Worm (Caenorhabditis elegans) whole organism, L4 larva: ENCODE results near the gene srz-71.

ENCODE experiments used
- D1046.2 ChIP-seq: fragments of 200-800 bp; sonication (Bioruptor generic); IDR thresholded peaks from 2 replicates; pipeline ENCODE4 v1.3.6; 2022; ENCODE audit warnings: missing genetic modification characterization, missing compliant biosample characterization
- F37D6.2 ChIP-seq: sonication (generic microtip); optimal IDR thresholded peaks from 2 replicates; lab custom pipeline; 2016; ENCODE audit warnings: mild to moderate bottlenecking, missing genetic modification characterization, missing compliant biosample characterization
- Y48G9A.11 ChIP-seq: fragments of 200-800 bp; sonication (Bioruptor generic); IDR thresholded peaks from 2 replicates; pipeline ENCODE4 v1.3.6; 2022; ENCODE audit warnings: missing genetic modification reagents, missing genetic modification characterization, missing compliant biosample characterization
- Y75B8A.6 ChIP-seq: fragments of 200-800 bp; sonication (Bioruptor generic); IDR thresholded peaks from 2 replicates; pipeline ENCODE4 v1.3.6; 2022; ENCODE audit warnings: missing genetic modification reagents, missing genetic modification characterization, missing compliant biosample characterization
- arid-1 ChIP-seq: fragments of 200-800 bp; sonication (Bioruptor generic); conservative IDR thresholded peaks from 2 replicates; pipeline ENCODE4 v1.3.6; 2022; ENCODE audit warnings: missing genetic modification reagents, missing genetic modification characterization, missing compliant biosample characterization
- ceh-32 ChIP-seq: sonication (generic microtip); optimal IDR thresholded peaks from 2 replicates; lab custom pipeline; 2016; ENCODE audit warnings: mild to moderate bottlenecking, missing genetic modification characterization, missing compliant biosample characterization; ENCODE audit not compliant: poor library complexity
- ceh-62 ChIP-seq: sonication (generic microtip); optimal IDR thresholded peaks from 2 replicates; lab custom pipeline; 2017; ENCODE audit warnings: missing biosample characterization, missing genetic modification characterization
- ceh-82 ChIP-seq: sonication (generic microtip); optimal IDR thresholded peaks from 2 replicates; lab custom pipeline; 2017; ENCODE audit warnings: missing biosample characterization, missing genetic modification characterization
- ctbp-1 ChIP-seq: fragments of 200-800 bp; sonication (Bioruptor generic); IDR thresholded peaks from 2 replicates; pipeline ENCODE4 v1.3.6; 2022; ENCODE audit warnings: missing genetic modification reagents, missing genetic modification characterization, missing compliant biosample characterization
- daf-16 ChIP-seq, 3 experiments: sonication (generic microtip); optimal IDR thresholded peaks; 2 replicates each; lab custom pipeline; 2016 to 2017; ENCODE audit warnings: missing genetic modification characterization in 3 of 3, missing genetic modification reagents in 3 of 3, mild to moderate bottlenecking in 2 of 3, missing compliant biosample characterization in 2 of 3, missing biosample characterization in 1 of 3, moderate library complexity in 1 of 3
- daf-8 ChIP-seq: fragments of 200-800 bp; sonication (Bioruptor generic); IDR thresholded peaks from 2 replicates; pipeline ENCODE4 v1.3.6; 2022; ENCODE audit warnings: missing genetic modification characterization, missing compliant biosample characterization
- dmd-6 ChIP-seq: fragments of 200-800 bp; sonication (Bioruptor generic); IDR thresholded peaks from 2 replicates; pipeline ENCODE4 v1.3.6; 2022; ENCODE audit warnings: missing genetic modification reagents, missing genetic modification characterization, missing compliant biosample characterization
- egl-43 ChIP-seq: fragments of 200-800 bp; sonication (Bioruptor generic); IDR thresholded peaks from 2 replicates; pipeline ENCODE4 v1.3.6; 2022; ENCODE audit warnings: missing genetic modification reagents, missing genetic modification characterization, missing compliant biosample characterization
- hif-1 ChIP-seq, 2 experiments: sonication (generic microtip); optimal IDR thresholded peaks; 2 replicates each; lab custom pipeline; 2016 to 2017; ENCODE audit warnings: missing compliant biosample characterization in 2 of 2, missing genetic modification characterization in 2 of 2, missing genetic modification reagents in 2 of 2, missing genotype in 2 of 2, mild to moderate bottlenecking in 1 of 2
- lin-13 ChIP-seq: fragments of 150-350 bp; optimal IDR thresholded peaks from 2 replicates; lab custom pipeline; 2014; ENCODE audit warnings: missing biosample characterization, missing genetic modification reagents, missing genetic modification characterization
- lin-15B ChIP-seq: fragments of 150-350 bp; sonication (generic microtip); optimal IDR thresholded peaks from 3 replicates; lab custom pipeline; 2014; ENCODE audit warnings: missing biosample characterization, missing genetic modification characterization
- lin-29 ChIP-seq: fragments of 200-800 bp; sonication (Bioruptor generic); IDR thresholded peaks from 2 replicates; pipeline ENCODE4 v1.3.6; 2022; ENCODE audit warnings: missing genetic modification reagents, missing genetic modification characterization, missing compliant biosample characterization
- lin-38 ChIP-seq: fragments of 200-800 bp; sonication (Bioruptor generic); IDR thresholded peaks from 2 replicates; pipeline ENCODE4 v1.3.6; 2022; ENCODE audit warnings: missing genetic modification reagents, missing genetic modification characterization, missing compliant biosample characterization
- lir-3 ChIP-seq: sonication (generic microtip); optimal IDR thresholded peaks from 2 replicates; lab custom pipeline; 2016; ENCODE audit warnings: mild to moderate bottlenecking, missing genetic modification characterization, missing compliant biosample characterization
- madf-9 ChIP-seq: fragments of 200-800 bp; sonication (Bioruptor generic); conservative IDR thresholded peaks from 2 replicates; pipeline ENCODE4 v1.3.6; 2022; ENCODE audit warnings: missing genetic modification reagents, missing genetic modification characterization, missing compliant biosample characterization
- mdt-29 ChIP-seq: fragments of 200-800 bp; sonication (Bioruptor generic); IDR thresholded peaks from 2 replicates; pipeline ENCODE4 v1.3.6; 2022; ENCODE audit warnings: missing genetic modification reagents, missing genetic modification characterization, missing compliant biosample characterization
- nhr-11 ChIP-seq: fragments of 150-350 bp; optimal IDR thresholded peaks from 2 replicates; lab custom pipeline; 2014; ENCODE audit warnings: missing biosample characterization, missing genetic modification characterization
- nhr-41 ChIP-seq: fragments of 200-800 bp; sonication (Bioruptor generic); IDR thresholded peaks from 2 replicates; pipeline ENCODE4 v1.3.6; 2022; ENCODE audit warnings: missing genetic modification reagents, missing genetic modification characterization, missing compliant biosample characterization
- nhr-48 ChIP-seq: sonication (generic microtip); optimal IDR thresholded peaks from 2 replicates; lab custom pipeline; 2016; ENCODE audit warnings: mild to moderate bottlenecking, missing genetic modification characterization, missing compliant biosample characterization
- saeg-2 ChIP-seq: fragments of 200-800 bp; sonication (Bioruptor generic); IDR thresholded peaks from 2 replicates; pipeline ENCODE4 v1.3.6; 2022; ENCODE audit warnings: missing genetic modification reagents, missing genetic modification characterization, missing compliant biosample characterization
- set-16 ChIP-seq: fragments of 200-800 bp; sonication (Bioruptor generic); IDR thresholded peaks from 2 replicates; pipeline ENCODE4 v1.3.6; 2022; ENCODE audit warnings: missing genetic modification reagents, missing genetic modification characterization, missing compliant biosample characterization
- snpc-1.2 ChIP-seq: fragments of 200-800 bp; sonication (Bioruptor generic); IDR thresholded peaks from 2 replicates; pipeline ENCODE4 v1.3.6; 2022; ENCODE audit warnings: missing genetic modification reagents, missing genetic modification characterization, missing compliant biosample characterization
- spr-3 ChIP-seq: fragments of 200-800 bp; sonication (Bioruptor generic); optimal IDR thresholded peaks from 2 replicates; lab custom pipeline; 2018; ENCODE audit warnings: mild to moderate bottlenecking, missing genetic modification characterization, missing compliant biosample characterization
- tag-97 ChIP-seq: fragments of 200-800 bp; sonication (Bioruptor generic); IDR thresholded peaks from 2 replicates; pipeline ENCODE4 v1.3.6; 2022; ENCODE audit warnings: missing genetic modification characterization, missing compliant biosample characterization
- unc-62 ChIP-seq, 3 experiments: fragments of 150-350 bp in 1 of 3; sonication (generic microtip); optimal IDR thresholded peaks in 2 of 3; peaks in 1 of 3; 1 replicate in 1 of 3; 2 replicates in 2 of 3; lab custom pipeline; 2014 to 2017; ENCODE audit warnings: missing biosample characterization in 3 of 3, missing genetic modification characterization in 3 of 3, missing genetic modification reagents in 3 of 3, missing genotype in 1 of 3
- zfp-2 ChIP-seq: sonication (generic microtip); optimal IDR thresholded peaks from 2 replicates; lab custom pipeline; 2016; ENCODE audit warnings: mild to moderate bottlenecking, missing genetic modification characterization, missing compliant biosample characterization
- zip-2 ChIP-seq: fragments of 150-350 bp; optimal IDR thresholded peaks from 2 replicates; lab custom pipeline; 2014; ENCODE audit warnings: missing biosample characterization, missing genetic modification characterization
- ztf-11 ChIP-seq: fragments of 150-350 bp; optimal IDR thresholded peaks from 2 replicates; lab custom pipeline; 2014; ENCODE audit warnings: missing biosample characterization, missing genetic modification characterization

Gene srz-71

DNA sequence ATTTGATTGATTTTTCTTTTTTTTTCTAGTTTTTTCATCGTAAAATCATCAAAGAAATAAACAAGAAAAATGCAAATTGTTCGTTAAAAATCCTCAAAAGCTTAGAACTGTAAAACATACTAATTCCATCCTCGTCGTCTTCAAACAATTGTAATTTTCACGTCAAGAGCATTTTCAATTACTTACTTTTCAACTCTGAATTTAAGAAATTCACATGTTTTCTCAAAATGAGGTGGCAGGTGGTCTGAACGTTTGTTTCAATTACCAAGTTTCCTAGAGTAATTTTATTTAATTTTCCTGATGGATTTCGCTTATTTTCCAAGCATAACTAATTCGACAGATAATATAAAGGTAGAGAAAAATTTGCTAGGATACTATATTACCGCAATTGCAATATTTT lies 9.3 kb upstream of the srz-71 start, which contains the start of gene srz-104:
Gene srz-104, plus strand, starts transcription at position 301 of the 400 bp plus-strand sequence.
- TF ChIP-seq nhr-41 = no peak
- TF ChIP-seq lin-15B (tag; lab: Kevin White, UChicago) = no peak
- TF ChIP-seq arid-1 = no peak
- no peak for TF ChIP-seq tag-97 (GFP tag; lab: Robert Waterston, UW)
- TF ChIP-seq lin-13 (GFP tag; lab: Kevin White, UChicago) = no peak
- TF ChIP-seq madf-9 (GFP tag; lab: Robert Waterston, UW) = no peak
- no peak for TF ChIP-seq F37D6.2 (tag; lab: Kevin White, UChicago)
- TF ChIP-seq, all 104 proteins: peak for 0

DNA sequence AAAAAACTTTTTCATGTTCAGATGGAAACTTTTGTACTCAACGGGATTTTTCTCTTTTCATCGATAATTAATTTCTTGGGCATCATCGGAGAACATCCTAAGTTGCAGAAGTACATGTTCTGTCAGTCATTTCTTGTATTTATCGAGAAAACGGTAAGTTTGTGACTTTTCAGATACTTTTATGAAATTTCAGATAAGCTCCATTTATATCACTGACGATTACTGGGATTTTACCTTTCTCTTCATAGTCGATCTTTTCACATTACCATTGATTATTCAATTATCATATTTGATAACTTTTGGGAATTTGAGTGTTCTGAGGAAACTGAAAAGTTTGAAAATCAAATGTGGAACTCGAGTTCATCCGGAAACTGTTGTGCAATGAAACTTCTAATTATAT lies 8.1 kb upstream of the srz-71 start, which contains the start of gene srz-105:
Gene srz-105, plus strand, starts transcription at position 301 of the 400 bp plus-strand sequence.
- TF ChIP-seq saeg-2 = no peak
- TF ChIP-seq ceh-62 = no peak
- TF ChIP-seq F37D6.2 (tag; lab: Kevin White, UChicago) = no peak
- TF ChIP-seq Y48G9A.11 (GFP tag; lab: Robert Waterston, UW) = no peak
- no peak for TF ChIP-seq zip-2 (tag; lab: Kevin White, UChicago)
- no peak for TF ChIP-seq lin-38 (GFP tag; lab: Robert Waterston, UW)
- no peak for TF ChIP-seq ztf-11
- TF ChIP-seq spr-3 = no peak
- no peak for TF ChIP-seq mdt-29 (GFP tag; lab: Robert Waterston, UW)
- no peak for TF ChIP-seq lin-29 (GFP tag; lab: Robert Waterston, UW)
- no peak for TF ChIP-seq set-16 (GFP tag; lab: Robert Waterston, UW)

DNA sequence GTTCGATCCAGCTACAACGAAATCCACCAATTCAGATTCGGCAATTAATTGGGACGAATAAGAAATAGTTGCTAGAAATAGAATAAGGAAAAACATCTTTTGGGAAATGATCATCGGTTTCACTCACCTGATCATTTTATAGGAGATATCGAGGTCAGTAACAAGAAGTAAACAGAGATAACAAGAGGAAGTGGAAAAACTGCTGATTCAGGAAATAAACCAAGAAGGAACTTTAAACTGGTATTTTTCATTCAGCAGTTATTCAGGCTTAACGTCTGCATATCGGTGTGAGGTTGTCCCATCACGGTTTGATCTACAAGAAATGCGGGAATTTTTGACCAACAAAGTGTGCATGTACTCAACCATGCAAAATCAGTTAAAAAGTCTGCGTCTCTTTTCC lies 4.2 kb upstream of the srz-71 start, which contains the start of gene K03D3.2:
Gene K03D3.2, minus strand, starts transcription at position 101 of the 400 bp plus-strand sequence.
- no peak for TF ChIP-seq egl-43 (GFP tag; lab: Robert Waterston, UW)
- TF ChIP-seq unc-62 (GFP tag; optimal IDR thresholded peaks at IDR 0.05 in 1 of 2; lab: Kevin White, UChicago) = no peak
- no peak for TF ChIP-seq unc-62 (tag; optimal IDR thresholded peaks at IDR 0.05; lab: Kevin White, UChicago)
- TF ChIP-seq madf-9 (GFP tag; lab: Robert Waterston, UW) = no peak
- no peak for TF ChIP-seq ceh-82
- no peak for TF ChIP-seq daf-8
- no peak for TF ChIP-seq nhr-11
- TF ChIP-seq daf-16 (GFP tag; optimal IDR thresholded peaks at IDR 0.05; lab: Kevin White, UChicago) = no peak
- TF ChIP-seq daf-16 (tag; optimal IDR thresholded peaks at IDR 0.05; lab: Kevin White, UChicago) = no peak
- no peak for TF ChIP-seq hif-1 (tag; optimal IDR thresholded peaks at IDR 0.05; lab: Kevin White, UChicago)
- TF ChIP-seq snpc-1.2 (GFP tag; lab: Robert Waterston, UW) = no peak
- no peak for TF ChIP-seq nhr-48
- no peak for TF ChIP-seq dmd-6
- TF ChIP-seq ctbp-1 (GFP tag; lab: Robert Waterston, UW) = no peak
- no peak for TF ChIP-seq ceh-32 (tag; lab: Kevin White, UChicago)
- TF ChIP-seq lin-13 (GFP tag; lab: Kevin White, UChicago) = no peak
- TF ChIP-seq lir-3 (tag; lab: Kevin White, UChicago) = no peak
- no peak for TF ChIP-seq ceh-62
- TF ChIP-seq Y75B8A.6 (GFP tag; lab: Robert Waterston, UW) = no peak
- no peak for TF ChIP-seq lin-15B (tag; lab: Kevin White, UChicago)
- no peak for TF ChIP-seq zfp-2 (tag; lab: Kevin White, UChicago)

DNA sequence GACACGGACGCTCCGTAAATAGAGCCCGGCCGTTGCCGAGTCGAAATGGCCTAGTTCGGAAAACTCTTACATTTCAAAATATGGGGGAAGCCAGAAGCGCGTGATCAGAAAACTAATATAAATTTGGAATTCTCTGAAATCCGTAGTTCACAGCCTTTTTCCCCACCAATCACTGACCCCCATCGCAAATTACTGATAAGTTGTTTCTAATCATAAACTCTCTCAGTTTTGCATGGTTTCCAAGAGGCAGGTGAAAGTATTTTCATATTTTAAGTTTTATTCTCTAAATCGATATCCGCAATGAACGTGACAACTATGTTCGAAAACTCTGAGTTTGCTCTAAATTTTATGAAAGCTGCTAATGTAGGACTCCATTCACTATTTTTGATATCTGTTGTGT lies 3.5 kb upstream of the srz-71 start, which contains the start of gene srz-74:
Gene srz-74, plus strand, starts transcription at position 301 of the 400 bp plus-strand sequence.
- TF ChIP-seq spr-3 (no peak), unc-62 (GFP tag; optimal IDR thresholded peaks at IDR 0.05 in 1 of 2; lab: Kevin White, UChicago) (peak in 1 of 2 experiments; percentile 16), unc-62 (tag; optimal IDR thresholded peaks at IDR 0.05; lab: Kevin White, UChicago) (no peak), D1046.2 (GFP tag; lab: Robert Waterston, UW) (no peak)
